Worm (Caenorhabditis elegans): ENCODE measurements around the gene T19C3.3.

The T19C3.3 gene

DNA sequence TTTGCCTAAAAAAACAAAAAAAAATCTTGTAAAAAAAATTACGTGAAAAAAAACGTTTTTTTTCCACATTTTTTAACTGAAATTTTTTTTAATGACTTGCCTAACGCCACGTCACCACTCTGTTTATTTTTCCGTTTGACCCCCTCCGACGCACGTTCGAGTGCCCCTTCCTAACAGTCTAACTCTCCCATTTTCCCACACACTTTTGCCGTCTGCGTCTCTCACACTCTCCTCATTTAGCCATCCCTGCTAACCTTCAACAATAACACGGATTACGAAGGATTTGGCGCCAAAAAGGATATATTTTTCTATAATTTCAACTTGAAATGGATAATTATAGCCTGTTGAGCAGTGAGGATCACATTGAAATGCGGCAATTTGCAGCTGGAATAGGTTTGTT is 32.9 kb upstream of the T19C3.3 start (continued):
- TF ChIP-seq snpc-4 (tag; optimal IDR thresholded peaks at IDR 0.05), result no peak
- no peak for TF ChIP-seq mef-2 (tag; optimal IDR thresholded peaks at IDR 0.05)
- no peak for TF ChIP-seq ceh-88 (GFP tag; IDR thresholded peaks at IDR 0.05)
- TF ChIP-seq ces-1 (GFP tag; optimal IDR thresholded peaks at IDR 0.05), result no peak
- TF ChIP-seq ceh-90 (tag; optimal IDR thresholded peaks at IDR 0.05), result no peak
- TF ChIP-seq tlp-1 (tag; optimal IDR thresholded peaks at IDR 0.05), result no peak
- TF ChIP-seq unc-130 (tag; optimal IDR thresholded peaks at IDR 0.05), result no peak
- TF ChIP-seq C16A3.4 (tag; optimal IDR thresholded peaks at IDR 0.05), result no peak
- TF ChIP-seq hlh-17 (GFP tag; optimal IDR thresholded peaks at IDR 0.05; ENCODE audit: borderline replicate concordance), result no peak
- TF ChIP-seq ets-5 (GFP tag; IDR thresholded peaks at IDR 0.05), result no peak
- TF ChIP-seq efl-3 (GFP tag; optimal IDR thresholded peaks at IDR 0.05), result no peak
- no peak for TF ChIP-seq unc-86 (tag; optimal IDR thresholded peaks at IDR 0.05)
- peak; percentile 1 to 62 for TF ChIP-seq efl-1 (optimal IDR thresholded peaks at IDR 0.05)
- TF ChIP-seq efl-1 (GFP tag; optimal IDR thresholded peaks at IDR 0.05 in 1 of 2), result no peak
- peak in 1 of 3 experiments; percentile 25 for TF ChIP-seq ceh-82 (tag; optimal IDR thresholded peaks at IDR 0.05)
- no peak for TF ChIP-seq mab-9 (GFP tag; IDR thresholded peaks at IDR 0.05)
- no peak for TF ChIP-seq fkh-8 (tag; optimal IDR thresholded peaks at IDR 0.05)
- no peak for TF ChIP-seq ceh-8 (GFP tag; optimal IDR thresholded peaks at IDR 0.05)
- TF ChIP-seq Y116A8C.19 (tag; optimal IDR thresholded peaks at IDR 0.05; ENCODE audit: borderline replicate concordance), result no peak
- no peak for TF ChIP-seq jun-1 (tag; optimal IDR thresholded peaks at IDR 0.05)

- TF ChIP-seq ama-1 (optimal IDR thresholded peaks at IDR 0.05) (no peak), unc-130 (tag; optimal IDR thresholded peaks at IDR 0.05) (no peak), egl-13 (tag; optimal IDR thresholded peaks at IDR 0.05) (no peak)
These were observed 32.1 kb upstream of the T19C3.3 start, which contains the start of gene orai-1 for ce11 chrIII:646454-646853. Gene orai-1, plus strand, starts transcription at chrIII:646754.

DNA sequence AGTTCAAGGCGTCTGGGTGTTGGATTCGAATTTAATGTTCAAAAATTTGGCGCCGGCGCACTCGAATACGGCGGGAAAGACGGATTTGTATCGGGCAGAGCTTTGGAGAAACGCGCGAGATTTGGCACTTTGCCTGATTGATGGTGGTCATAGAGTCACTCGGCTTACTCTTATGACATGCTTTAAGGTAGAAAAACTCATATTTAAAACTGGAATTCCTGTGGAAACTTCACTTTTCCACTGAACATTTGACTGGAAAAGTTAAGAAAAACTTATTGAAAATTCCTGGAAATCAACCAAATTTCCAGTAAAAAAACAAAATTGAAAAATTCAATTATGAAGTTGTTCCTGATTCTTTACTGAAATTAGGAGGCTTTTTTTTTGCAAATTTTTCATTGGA is 30.3 kb upstream of the T19C3.3 start:
- TF ChIP-seq efl-1 (optimal IDR thresholded peaks at IDR 0.05), result no peak
- peak in 1 of 2 experiments; percentile 76 for TF ChIP-seq efl-1 (GFP tag; optimal IDR thresholded peaks at IDR 0.05 in 1 of 2)
- no peak for TF ChIP-seq unc-86 (tag; optimal IDR thresholded peaks at IDR 0.05)
- TF ChIP-seq lin-35 (GFP tag; optimal IDR thresholded peaks at IDR 0.05), result no peak
- no peak for TF ChIP-seq lin-14 (GFP tag; optimal IDR thresholded peaks at IDR 0.05)
- TF ChIP-seq tbx-2 (tag; optimal IDR thresholded peaks at IDR 0.05), result no peak
- no peak for TF ChIP-seq C34B4.2 (tag; optimal IDR thresholded peaks at IDR 0.05)

- TF ChIP-seq nhr-77 (tag; optimal IDR thresholded peaks at IDR 0.05), result no peak
These were observed 27.4 kb upstream of the T19C3.3 start, which contains the start of gene W06E11.1 for ce11 chrIII:641759-642158. Gene W06E11.1, plus strand, starts transcription at chrIII:642059.

DNA sequence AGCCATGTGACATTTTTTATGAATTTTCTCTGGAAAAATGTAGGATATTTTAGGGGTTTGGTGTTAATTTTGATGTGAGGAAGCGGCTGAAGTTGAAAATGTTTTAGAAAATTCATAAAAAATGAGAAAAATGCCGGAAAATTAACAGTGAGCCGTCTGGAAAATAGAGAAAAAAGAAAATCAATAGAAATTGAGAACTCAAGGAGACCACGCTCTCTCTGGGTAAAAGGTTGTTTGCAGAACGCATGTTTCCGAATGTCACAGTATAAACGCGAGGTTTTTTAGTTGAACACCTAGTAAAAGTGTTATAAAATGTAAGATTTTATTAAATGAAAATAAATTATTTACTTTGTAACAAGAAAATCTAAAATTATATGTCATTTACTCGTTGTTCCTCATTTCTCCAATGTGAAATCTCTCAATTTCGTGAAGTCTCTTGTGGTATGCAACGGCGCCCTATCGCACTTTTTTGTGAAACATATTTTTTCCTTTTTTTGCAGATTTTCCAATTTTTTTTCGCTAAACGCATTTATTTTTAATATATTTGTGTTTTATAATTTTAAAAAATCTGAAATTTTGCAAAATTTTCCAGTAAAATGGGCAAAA is 26.0 kb upstream of the T19C3.3 start, which contains the start of the genes tag-266 and tag-267:
Gene tag-266, minus strand, starts transcription at position 29 of the 606 bp plus-strand sequence.
Gene tag-267, plus strand, starts transcription at position 593 of the 606 bp plus-strand sequence.
- TF ChIP-seq egl-27 (tag; optimal IDR thresholded peaks at IDR 0.05) (no peak), ceh-82 (tag; optimal IDR thresholded peaks at IDR 0.05) (peak; percentile 20 to 64 (median 21)), nhr-76 (tag; optimal IDR thresholded peaks at IDR 0.05) (no peak), efl-3 (GFP tag; optimal IDR thresholded peaks at IDR 0.05) (no peak), C34B4.2 (tag; optimal IDR thresholded peaks at IDR 0.05) (no peak), ceh-88 (GFP tag; IDR thresholded peaks at IDR 0.05) (peak; percentile 83; the same call in 1 of the 2 replicates), irx-1 (tag; optimal IDR thresholded peaks at IDR 0.05) (peak; percentile 77), efl-1 (optimal IDR thresholded peaks at IDR 0.05) (peak; percentile 59 to 62), efl-1 (GFP tag; optimal IDR thresholded peaks at IDR 0.05 in 1 of 2) (peak; percentile 64 to 91), isw-1 (GFP tag; IDR thresholded peaks at IDR 0.05) (peak; percentile 82), unc-98 (GFP tag; IDR thresholded peaks at IDR 0.05) (peak; percentile 80), ets-5 (GFP tag; IDR thresholded peaks at IDR 0.05) (no peak), fos-1 (tag; optimal IDR thresholded peaks at IDR 0.05) (peak; percentile 55), unc-130 (tag; optimal IDR thresholded peaks at IDR 0.05) (peak; percentile 44), lin-35 (GFP tag; optimal IDR thresholded peaks at IDR 0.05) (peak; percentile 60 to 75), hlh-4 (tag; optimal IDR thresholded peaks at IDR 0.05) (no peak), nhr-19 (GFP tag; conservative IDR thresholded peaks at IDR 0.05) (peak; percentile 58), nhr-47 (tag; optimal IDR thresholded peaks at IDR 0.05) (peak; percentile 88), lin-39 (tag; optimal IDR thresholded peaks at IDR 0.05) (peak; percentile 4), Y116A8C.19 (tag; optimal IDR thresholded peaks at IDR 0.05; ENCODE audit: borderline replicate concordance) (peak; percentile 3), fkh-10 (GFP tag; optimal IDR thresholded peaks at IDR 0.05) (peak; percentile 24), lsy-2 (tag; optimal IDR thresholded peaks at IDR 0.05) (peak; percentile 61 to 83), fkh-4 (tag; optimal IDR thresholded peaks at IDR 0.05; ENCODE audit: borderline replicate concordance) (peak; percentile 41), elt-3 (tag; optimal IDR thresholded peaks at IDR 0.05) (no peak), nhr-90 (tag; optimal IDR thresholded peaks at IDR 0.05; ENCODE audit: poor library complexity) (peak; percentile 88), tbx-2 (tag; optimal IDR thresholded peaks at IDR 0.05) (peak; percentile 77), mdl-1 (tag; optimal IDR thresholded peaks at IDR 0.05) (no peak)
